Fruit fly (Drosophila melanogaster): ENCODE measurements around the gene Ag5r.
A peak's percentile ranks its signal among the peaks of the same experiment; 100 is the strongest.

Gene Ag5r

dm6 chrX:14765737-14766253 lies 20.6 kb downstream of the Ag5r start, which contains the start of gene CG15890 (continued):
- TF ChIP-seq fd3F (GFP tag; optimal IDR thresholded peaks at IDR 0.05) (peak; percentile 14), sqz (GFP tag; optimal IDR thresholded peaks at IDR 0.05) (no peak), CG17361 (GFP tag; IDR thresholded peaks at IDR 0.05) (peak; percentile 82), Dp (GFP tag; optimal IDR thresholded peaks at IDR 0.05) (no peak), HLH54F (GFP tag; optimal IDR thresholded peaks at IDR 0.05) (peak; percentile 21)

- TF ChIP-seq Awh (GFP tag; IDR thresholded peaks at IDR 0.05) (0 out of 2 replicates have a peak, but pooled peaks have one; percentile 18), trh (GFP tag; optimal IDR thresholded peaks at IDR 0.05) (no peak), cg (GFP tag; optimal IDR thresholded peaks at IDR 0.05) (peak; percentile 53), CG17568 (GFP tag; optimal IDR thresholded peaks at IDR 0.05) (no peak), vvl (GFP tag; IDR thresholded peaks at IDR 0.05) (peak; percentile 47; the same call in 1 of the 2 replicates), NfI (GFP tag; optimal IDR thresholded peaks at IDR 0.05) (no peak), CG11560 (tag; IDR thresholded peaks at IDR 0.05) (no peak), so (GFP tag; IDR thresholded peaks at IDR 0.05) (no peak), Taf1 (GFP tag; IDR thresholded peaks at IDR 0.05) (no peak), Med (GFP tag) (peak; percentile 29), CG32532 (GFP tag; IDR thresholded peaks at IDR 0.05) (no peak)
Measured at dm6 chrX:14765024-14765423, 21.3 kb downstream of the Ag5r start.

- TF ChIP-seq sens (GFP tag), result peak; percentile 49
- TF ChIP-seq BtbVII (GFP tag; optimal IDR thresholded peaks at IDR 0.05), result no peak
- no peak for TF ChIP-seq CG1602 (GFP tag; optimal IDR thresholded peaks at IDR 0.05)
- no peak for TF ChIP-seq Mad (GFP tag; optimal IDR thresholded peaks at IDR 0.05)
- no peak for TF ChIP-seq zen (tag; optimal IDR thresholded peaks at IDR 0.05)
- TF ChIP-seq HLH3B (GFP tag; IDR thresholded peaks at IDR 0.05), result no peak
Measured at dm6 chrX:14751162-14751561, 35.2 kb downstream of the Ag5r start.

dm6 chrX:14750448-14750847 lies 35.9 kb downstream of the Ag5r start:
- TF ChIP-seq lbe (GFP tag; optimal IDR thresholded peaks at IDR 0.05) (peak; percentile 22), CG2199 (GFP tag; IDR thresholded peaks at IDR 0.05) (0 out of 3 replicates have a peak, but pooled peaks have one; percentile 21), corto (GFP tag; optimal IDR thresholded peaks at IDR 0.05) (peak; percentile 22), CoRest (tag; optimal IDR thresholded peaks at IDR 0.05) (no peak)

- TF ChIP-seq eyg (GFP tag; optimal IDR thresholded peaks at IDR 0.05) (no peak), CG31388 (GFP tag; optimal IDR thresholded peaks at IDR 0.05) (no peak), Aef1 (GFP tag; IDR thresholded peaks at IDR 0.05) (no peak), Taf1 (GFP tag; IDR thresholded peaks at IDR 0.05) (no peak), caup (GFP tag; optimal IDR thresholded peaks at IDR 0.05; ENCODE audit: severe bottlenecking) (no peak), Spps (tag; optimal IDR thresholded peaks at IDR 0.05) (no peak), Side (GFP tag; optimal IDR thresholded peaks at IDR 0.05) (peak; percentile 28), Pdp1 (GFP tag; optimal IDR thresholded peaks at IDR 0.05) (no peak), NK7.1 (GFP tag; optimal IDR thresholded peaks at IDR 0.05) (no peak), CTCF (GFP tag; optimal IDR thresholded peaks at IDR 0.05) (no peak), btn (GFP tag; optimal IDR thresholded peaks at IDR 0.05) (no peak), aop (GFP tag; IDR thresholded peaks at IDR 0.05) (no peak), ro (GFP tag; IDR thresholded peaks at IDR 0.05) (no peak), Ssrp (tag; optimal IDR thresholded peaks at IDR 0.05) (no peak), Jarid2 (GFP tag; optimal IDR thresholded peaks at IDR 0.05) (peak; percentile 98), mirr (GFP tag; optimal IDR thresholded peaks at IDR 0.05) (no peak), Doc3 (GFP tag; IDR thresholded peaks at IDR 0.05; ENCODE audit: partially characterized antibody) (no peak), mld (GFP tag; IDR thresholded peaks at IDR 0.05; ENCODE audit: partially characterized antibody) (peak; percentile 8; the same call in 1 of the 3 replicates), CG7745 (tag; optimal IDR thresholded peaks at IDR 0.05) (no peak)
Measured at dm6 chrX:14749086-14749874, 37.1 kb downstream of the Ag5r start, which contains the start of gene NetB. Gene NetB (minus strand): TSS chrX:14749376.
